Fruit fly (Drosophila melanogaster) whole organism, adult: Measurements from ENCODE around the gene sls.

Source experiments
- CG11617 ChIP-seq: fragments of 200-800 bp; sonication (Bioruptor generic); optimal IDR thresholded peaks from 2 replicates; lab custom pipeline; 2017; ENCODE audit warnings: mild to moderate bottlenecking, missing biosample characterization, missing genetic modification reagents, missing genetic modification characterization
- CG12768 ChIP-seq: fragments of 200-800 bp; sonication (Bioruptor generic); optimal IDR thresholded peaks from 2 replicates; lab custom pipeline; 2017; ENCODE audit warnings: missing biosample characterization, missing genetic modification characterization, mild to moderate bottlenecking, moderate library complexity, missing genetic modification reagents
- CG14711 ChIP-seq: fragments of 200-800 bp; sonication (Bioruptor generic); optimal IDR thresholded peaks from 2 replicates; lab custom pipeline; 2018; ENCODE audit warnings: missing biosample characterization, mild to moderate bottlenecking, missing genetic modification characterization, moderate library complexity
- CG1620 ChIP-seq: fragments of 200-800 bp; sonication (Bioruptor generic); optimal IDR thresholded peaks from 2 replicates; lab custom pipeline; 2016; ENCODE audit warnings: missing biosample characterization, missing genetic modification characterization
- CG33017 ChIP-seq: fragments of 200-800 bp; sonication (Bioruptor generic); optimal IDR thresholded peaks from 2 replicates; lab custom pipeline; 2018; ENCODE audit warnings: missing biosample characterization, mild to moderate bottlenecking, missing genetic modification characterization, moderate library complexity
- CG5204 ChIP-seq: fragments of 200-800 bp; sonication (Bioruptor generic); optimal IDR thresholded peaks from 2 replicates; lab custom pipeline; 2016; ENCODE audit warnings: missing biosample characterization, missing genetic modification characterization
- CG7045 ChIP-seq: fragments of 200-800 bp; sonication (Bioruptor generic); optimal IDR thresholded peaks from 2 replicates; lab custom pipeline; 2017; ENCODE audit warnings: missing biosample characterization, mild to moderate bottlenecking, missing genetic modification characterization
- CG7101 ChIP-seq: fragments of 200-800 bp; sonication (Bioruptor generic); optimal IDR thresholded peaks from 2 replicates; lab custom pipeline; 2018; ENCODE audit warnings: missing biosample characterization, mild to moderate bottlenecking, missing genetic modification characterization, moderate library complexity
- Clk ChIP-seq: fragments of 200-800 bp; sonication (Bioruptor generic); optimal IDR thresholded peaks from 2 replicates; lab custom pipeline; 2017; ENCODE audit warnings: missing biosample characterization, missing genetic modification characterization
- Crg-1 ChIP-seq: fragments of 200-800 bp; sonication (Bioruptor generic); optimal IDR thresholded peaks from 2 replicates; lab custom pipeline; 2016; ENCODE audit warnings: missing biosample characterization, missing genetic modification characterization
- Hr96 ChIP-seq: fragments of 200-800 bp; sonication (Bioruptor generic); optimal IDR thresholded peaks from 2 replicates; lab custom pipeline; 2016; ENCODE audit warnings: missing biosample characterization, missing genetic modification characterization
- Mnt ChIP-seq: fragments of 200-800 bp; sonication (Bioruptor generic); optimal IDR thresholded peaks from 2 replicates; lab custom pipeline; 2016; ENCODE audit warnings: missing biosample characterization, mild to moderate bottlenecking, missing genetic modification characterization
- bab1 ChIP-seq: fragments of 200-800 bp; sonication (Bioruptor generic); optimal IDR thresholded peaks from 3 replicates; lab custom pipeline; 2019; ENCODE audit warnings: missing biosample characterization, mild to moderate bottlenecking, missing genetic modification characterization, moderate library complexity
- cic ChIP-seq: fragments of 200-800 bp; sonication (Bioruptor generic); optimal IDR thresholded peaks from 2 replicates; lab custom pipeline; 2017; ENCODE audit warnings: missing biosample characterization, mild to moderate bottlenecking, missing genetic modification characterization, moderate library complexity
- cnc ChIP-seq, 2 experiments: fragments of >200 bp; optimal IDR thresholded peaks; 2 replicates each; lab custom pipeline; 2017
- kay ChIP-seq: fragments of 200-800 bp; sonication (Bioruptor generic); peaks from one replicate; lab custom pipeline; 2016; ENCODE audit warnings: missing biosample characterization, missing genetic modification characterization, borderline replicate concordance
- ovo ChIP-seq: fragments of 200-800 bp; sonication (Bioruptor generic); optimal IDR thresholded peaks from 2 replicates; lab custom pipeline; 2016; ENCODE audit warnings: missing biosample characterization, missing genetic modification characterization
- pad ChIP-seq: fragments of 200-800 bp; sonication (Bioruptor generic); optimal IDR thresholded peaks from 3 replicates; lab custom pipeline; 2017; ENCODE audit warnings: missing biosample characterization, missing genetic modification characterization, mild to moderate bottlenecking, moderate library complexity, missing genetic modification reagents
- tj ChIP-seq: fragments of 200-800 bp; sonication (Bioruptor generic); optimal IDR thresholded peaks from 3 replicates; lab custom pipeline; 2017; ENCODE audit warnings: missing biosample characterization, mild to moderate bottlenecking, missing genetic modification characterization, moderate library complexity
- toe ChIP-seq: fragments of 200-800 bp; sonication (Bioruptor generic); optimal IDR thresholded peaks from 2 replicates; lab custom pipeline; 2016; ENCODE audit warnings: missing biosample characterization, missing genetic modification characterization

The sls gene

DNA sequence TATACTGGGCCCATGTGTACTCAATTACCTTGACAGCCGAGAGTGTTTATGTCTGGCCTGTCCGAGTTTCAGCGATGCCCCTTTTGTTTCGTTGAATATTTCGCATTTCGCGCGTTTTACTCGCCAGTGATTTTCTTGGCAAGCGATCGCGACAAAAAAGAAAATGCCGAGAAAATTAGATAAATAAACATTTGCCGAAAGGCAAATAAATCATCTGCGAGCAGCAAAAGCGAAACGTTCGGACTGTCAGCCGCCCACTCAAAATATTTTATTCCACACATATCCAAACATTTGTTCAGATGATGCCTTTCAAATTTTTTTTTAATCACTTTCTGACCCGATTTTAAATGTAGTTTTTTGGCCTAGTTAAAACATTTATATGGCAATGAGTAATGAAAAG lies 6.3 kb upstream of the sls start:
- TF ChIP-seq CG7101 (no peak), CG14711 (tag; lab: Kevin White, UChicago) (no peak), CG1620 (no peak), tj (no peak), Clk (GFP tag; lab: Kevin White, UChicago) (no peak), kay (peak; percentile 68), cic (GFP tag; lab: Kevin White, UChicago) (no peak)

- TF ChIP-seq CG14711 (tag; lab: Kevin White, UChicago) (no peak), kay (no peak), cic (GFP tag; lab: Kevin White, UChicago) (no peak), CG11617 (GFP tag; lab: Kevin White, UChicago) (no peak), Clk (GFP tag; lab: Kevin White, UChicago) (no peak), CG12768 (GFP tag; lab: Kevin White, UChicago) (no peak), Mnt (GFP tag; lab: Kevin White, UChicago) (no peak), pad (GFP tag; lab: Kevin White, UChicago) (no peak), bab1 (GFP tag; lab: Kevin White, UChicago) (no peak), CG7101 (no peak), CG7045 (GFP tag; lab: Kevin White, UChicago) (no peak), ovo (GFP tag; lab: Kevin White, UChicago) (no peak), CG5204 (GFP tag; lab: Kevin White, UChicago) (no peak), CG1620 (no peak), CG33017 (tag; lab: Kevin White, UChicago) (no peak)
These were observed 3.6 kb upstream of the sls start for dm6 chr3L:2119002-2119401.

- TF ChIP-seq cic (GFP tag; lab: Kevin White, UChicago): no peak
- TF ChIP-seq Clk (GFP tag; lab: Kevin White, UChicago): no peak
- TF ChIP-seq toe: no peak
- no peak for TF ChIP-seq CG5204 (GFP tag; lab: Kevin White, UChicago)
- TF ChIP-seq tj: no peak
- TF ChIP-seq cnc (optimal IDR thresholded peaks at IDR 0.05; lab: Kevin White, UChicago): no peak
- TF ChIP-seq Crg-1 (GFP tag; lab: Kevin White, UChicago): no peak
- TF ChIP-seq CG14711 (tag; lab: Kevin White, UChicago): no peak
These were observed 2.6 kb upstream of the sls start for dm6 chr3L:2118054-2118453.

dm6 chr3L:2117046-2117445 lies 1.6 kb upstream of the sls start:
- TF ChIP-seq cic (GFP tag; lab: Kevin White, UChicago): no peak
- TF ChIP-seq CG14711 (tag; lab: Kevin White, UChicago): peak; percentile 10

- TF ChIP-seq kay: peak; percentile 57
- no peak for TF ChIP-seq ovo (GFP tag; lab: Kevin White, UChicago)
These were observed 545 bp downstream of the sls start for dm6 chr3L:2114687-2115444.

- TF ChIP-seq pad (GFP tag; lab: Kevin White, UChicago): no peak
- TF ChIP-seq bab1 (GFP tag; lab: Kevin White, UChicago): no peak
- TF ChIP-seq CG5204 (GFP tag; lab: Kevin White, UChicago): no peak
- no peak for TF ChIP-seq CG1620
- TF ChIP-seq kay: no peak
- no peak for TF ChIP-seq Mnt (GFP tag; lab: Kevin White, UChicago)
- TF ChIP-seq cnc (optimal IDR thresholded peaks at IDR 0.05; lab: Kevin White, UChicago): no peak
- no peak for TF ChIP-seq CG33017 (tag; lab: Kevin White, UChicago)
- no peak for TF ChIP-seq CG7045 (GFP tag; lab: Kevin White, UChicago)
- TF ChIP-seq tj: no peak
- TF ChIP-seq toe: no peak
- no peak for TF ChIP-seq CG7101
- no peak for TF ChIP-seq Hr96
- TF ChIP-seq ovo (GFP tag; lab: Kevin White, UChicago): no peak
- TF ChIP-seq cic (GFP tag; lab: Kevin White, UChicago): no peak
- TF ChIP-seq CG11617 (GFP tag; lab: Kevin White, UChicago): no peak
These were observed 8.0 kb downstream of the sls start for dm6 chr3L:2107293-2107858.

DNA sequence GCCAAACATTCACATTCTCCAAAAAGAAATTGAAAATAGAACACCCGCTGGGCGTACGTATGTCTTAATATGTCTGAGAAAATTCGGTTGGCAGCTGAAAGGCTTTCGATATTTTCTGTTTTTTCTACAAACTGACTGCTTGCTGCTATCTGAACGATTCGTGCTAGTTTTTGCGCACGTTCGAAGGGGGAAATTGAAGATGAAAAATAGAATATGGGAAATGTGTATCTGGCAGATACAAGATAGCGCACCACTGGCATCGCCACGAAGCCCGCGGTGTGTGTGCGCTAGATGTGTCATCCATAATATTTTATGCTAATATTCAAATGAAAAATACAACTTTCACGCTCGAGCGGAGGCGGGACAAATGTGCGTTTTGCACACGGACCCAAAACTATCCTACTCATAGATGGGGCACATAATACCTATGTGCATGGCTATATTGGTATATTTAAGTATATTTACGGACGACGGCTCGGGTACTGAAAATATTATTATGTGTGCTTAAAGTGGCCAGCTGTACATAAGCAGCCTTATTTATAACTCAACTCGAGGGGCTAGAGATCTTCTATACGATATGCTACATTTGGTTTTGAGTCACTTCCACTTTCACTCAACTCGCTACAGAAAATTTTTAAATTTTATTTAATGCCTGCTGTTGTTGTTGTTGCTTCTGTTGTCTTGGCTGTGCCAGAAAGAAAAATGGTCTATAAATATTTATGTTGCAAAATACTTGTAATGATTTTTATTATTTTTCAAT lies 25.5 kb downstream of the sls start:
- TF ChIP-seq CG11617 (GFP tag; lab: Kevin White, UChicago): no peak
- no peak for TF ChIP-seq Mnt (GFP tag; lab: Kevin White, UChicago)
- TF ChIP-seq CG5204 (GFP tag; lab: Kevin White, UChicago): no peak
- no peak for TF ChIP-seq CG12768 (GFP tag; lab: Kevin White, UChicago)
- TF ChIP-seq cic (GFP tag; lab: Kevin White, UChicago): no peak
- TF ChIP-seq kay: no peak
- TF ChIP-seq pad (GFP tag; lab: Kevin White, UChicago): no peak
- TF ChIP-seq CG7045 (GFP tag; lab: Kevin White, UChicago): no peak
- TF ChIP-seq ovo (GFP tag; lab: Kevin White, UChicago): no peak
- TF ChIP-seq Crg-1 (GFP tag; lab: Kevin White, UChicago): no peak
- no peak for TF ChIP-seq CG1620
- no peak for TF ChIP-seq cnc (optimal IDR thresholded peaks at IDR 0.05; lab: Kevin White, UChicago)
